Worm (Caenorhabditis elegans) whole organism, early embryonic: Measurements from ENCODE around the gene F43E2.11.

Experiments
- B0310.2 ChIP-seq: sonication (generic microtip); optimal IDR thresholded peaks from 2 replicates; lab custom pipeline; 2016; ENCODE audit warnings: mild to moderate bottlenecking, missing genetic modification characterization, missing compliant biosample characterization
- F13C5.2 ChIP-seq: sonication (generic microtip); optimal IDR thresholded peaks from 2 replicates; lab custom pipeline; 2017; ENCODE audit warnings: mild to moderate bottlenecking, missing genetic modification characterization, inconsistent platforms, missing compliant biosample characterization
- aly-1 ChIP-seq: sonication (generic microtip); optimal IDR thresholded peaks from 2 replicates; lab custom pipeline; 2016; ENCODE audit warnings: missing genetic modification characterization, missing compliant biosample characterization
- ama-1 ChIP-seq: fragments of 150-350 bp; optimal IDR thresholded peaks from 2 replicates; lab custom pipeline; 2014
- ceh-13 ChIP-seq: fragments of 200-800 bp; sonication (Bioruptor generic); optimal IDR thresholded peaks from 2 replicates; lab custom pipeline; 2018; ENCODE audit warnings: mild to moderate bottlenecking, missing genetic modification characterization, missing compliant biosample characterization
- ceh-36 ChIP-seq: sonication (generic microtip); optimal IDR thresholded peaks from 2 replicates; lab custom pipeline; 2016; ENCODE audit warnings: missing genetic modification characterization, inconsistent platforms, missing compliant biosample characterization
- ets-7 ChIP-seq: sonication (generic microtip); optimal IDR thresholded peaks from 2 replicates; lab custom pipeline; 2016; ENCODE audit warnings: missing genotype, missing genetic modification characterization, missing compliant biosample characterization
- flt-1 ChIP-seq: fragments of 200-800 bp; sonication (Bioruptor generic); IDR thresholded peaks from 2 replicates; pipeline ENCODE4 v1.3.6; 2022; ENCODE audit warnings: missing genetic modification characterization, missing compliant biosample characterization
- hmbx-1 ChIP-seq: sonication (generic microtip); optimal IDR thresholded peaks from 2 replicates; lab custom pipeline; 2016; ENCODE audit warnings: mild to moderate bottlenecking, missing genetic modification characterization, missing compliant biosample characterization
- hmg-4 ChIP-seq: fragments of 200-800 bp; sonication (Bioruptor generic); optimal IDR thresholded peaks from 2 replicates; lab custom pipeline; 2018; ENCODE audit warnings: mild to moderate bottlenecking, missing genetic modification characterization, missing compliant biosample characterization
- hnd-1 ChIP-seq: sonication (generic microtip); optimal IDR thresholded peaks from 2 replicates; lab custom pipeline; 2016; ENCODE audit warnings: missing genetic modification characterization, missing compliant biosample characterization
- pes-1 ChIP-seq: fragments of 200-800 bp; sonication (Bioruptor generic); IDR thresholded peaks from 2 replicates; pipeline ENCODE4 v1.3.6; 2022; ENCODE audit warnings: missing genetic modification reagents, missing genetic modification characterization, missing compliant biosample characterization
- scrt-1 ChIP-seq: fragments of 200-800 bp; sonication (Bioruptor generic); IDR thresholded peaks from 2 replicates; pipeline ENCODE4 v1.3.6; 2022; ENCODE audit warnings: missing genetic modification characterization, missing compliant biosample characterization
- sea-1 ChIP-seq: fragments of 200-800 bp; sonication (Bioruptor generic); conservative IDR thresholded peaks from 2 replicates; pipeline ENCODE4 v1.3.6; 2022; ENCODE audit warnings: missing genetic modification characterization, missing compliant biosample characterization
- tbx-11 ChIP-seq: fragments of 200-800 bp; sonication (Bioruptor generic); IDR thresholded peaks from 2 replicates; pipeline ENCODE4 v1.3.6; 2022; ENCODE audit warnings: missing genetic modification characterization, missing compliant biosample characterization
- tbx-37 ChIP-seq: fragments of 200-800 bp; sonication (Bioruptor generic); conservative IDR thresholded peaks from 2 replicates; pipeline ENCODE4 v1.3.6; 2022; ENCODE audit warnings: missing genetic modification reagents, missing genetic modification characterization, missing compliant biosample characterization
- tra-4 ChIP-seq: sonication (generic microtip); optimal IDR thresholded peaks from 2 replicates; lab custom pipeline; 2017; ENCODE audit warnings: missing genetic modification characterization, missing compliant biosample characterization

Gene F43E2.11

DNA sequence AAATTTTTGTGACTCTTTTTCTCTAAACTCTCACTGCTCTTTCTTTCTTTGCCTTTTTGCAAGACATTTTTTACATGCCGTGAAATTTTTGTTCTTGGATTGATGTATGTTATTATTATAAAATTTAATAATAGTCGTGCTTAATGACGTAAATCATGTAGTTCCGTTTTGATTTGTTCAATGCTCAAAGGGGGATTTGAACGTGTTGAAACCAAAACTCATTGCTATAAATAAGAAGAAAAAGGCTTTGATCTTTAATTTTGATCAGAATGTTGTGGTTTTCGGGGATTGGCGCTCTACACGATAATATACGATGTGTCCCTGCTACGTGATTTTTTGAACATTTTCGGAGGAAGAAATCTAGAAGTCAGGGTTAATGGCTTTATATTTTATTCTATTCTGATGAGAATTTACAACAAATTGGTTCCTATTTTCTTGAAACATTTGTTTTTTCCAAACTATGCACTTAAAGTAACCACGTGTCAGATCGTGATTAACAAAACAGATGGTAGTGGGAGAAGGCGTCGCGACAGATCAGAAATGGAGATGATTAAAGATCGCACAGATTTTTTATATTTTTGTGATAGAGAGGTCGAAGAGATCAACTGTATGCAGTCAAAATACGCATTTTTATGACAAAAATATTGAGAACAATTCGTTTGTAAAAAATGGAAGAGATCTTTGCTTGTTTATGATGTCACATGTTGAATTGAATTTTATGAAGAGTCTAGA lies 28.4 kb downstream of the F43E2.11 start:
- TF ChIP-seq scrt-1 = no peak
- no peak for TF ChIP-seq hmbx-1
- TF ChIP-seq ceh-36 (tag; lab: Kevin White, UChicago) = no peak
- no peak for TF ChIP-seq hmg-4 (GFP tag; lab: Kevin White, UChicago)
- TF ChIP-seq sea-1 = no peak
- TF ChIP-seq ama-1 (lab: Kevin White, UChicago) = no peak
- no peak for TF ChIP-seq B0310.2 (tag; lab: Kevin White, UChicago)
- TF ChIP-seq hnd-1 (tag; lab: Kevin White, UChicago) = no peak
- no peak for TF ChIP-seq ets-7 (tag; lab: Kevin White, UChicago)
- no peak for TF ChIP-seq tra-4 (tag; lab: Kevin White, UChicago)

DNA sequence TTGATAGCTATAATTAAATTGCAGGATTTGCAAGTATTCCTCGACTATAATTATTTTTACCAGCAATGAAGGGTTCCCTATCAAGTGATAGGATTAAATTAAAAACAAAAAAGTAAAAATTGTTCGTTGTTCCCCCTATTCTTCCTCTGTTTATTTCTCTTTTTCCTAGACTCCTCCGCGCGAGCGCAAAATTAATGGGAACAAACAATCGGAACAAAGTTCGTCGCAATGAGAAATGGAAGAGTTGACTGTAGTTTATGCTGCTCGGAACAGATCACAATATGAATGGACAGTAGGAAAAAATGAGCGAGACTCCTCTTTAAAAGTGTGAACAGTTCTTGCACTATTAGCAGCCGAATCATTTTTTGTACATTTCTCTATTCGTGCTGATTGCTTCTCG lies 29.4 kb downstream of the F43E2.11 start:
- no peak for TF ChIP-seq sea-1
- TF ChIP-seq tra-4 (tag; lab: Kevin White, UChicago) = no peak
- no peak for TF ChIP-seq tbx-11 (GFP tag; lab: Robert Waterston, UW)
- no peak for TF ChIP-seq F13C5.2 (tag; lab: Kevin White, UChicago)

ce11 chrII:7338995-7339394 lies 31.1 kb downstream of the F43E2.11 start, which contains the start of gene nhr-21:
Gene nhr-21, plus strand, starts transcription at chrII:7339229.
- TF ChIP-seq flt-1 (GFP tag; lab: Robert Waterston, UW) (no peak), aly-1 (tag; lab: Kevin White, UChicago) (no peak), ama-1 (lab: Kevin White, UChicago) (no peak), ets-7 (tag; lab: Kevin White, UChicago) (no peak), tra-4 (tag; lab: Kevin White, UChicago) (no peak), hnd-1 (tag; lab: Kevin White, UChicago) (no peak), hmbx-1 (no peak), tbx-11 (GFP tag; lab: Robert Waterston, UW) (no peak)

DNA sequence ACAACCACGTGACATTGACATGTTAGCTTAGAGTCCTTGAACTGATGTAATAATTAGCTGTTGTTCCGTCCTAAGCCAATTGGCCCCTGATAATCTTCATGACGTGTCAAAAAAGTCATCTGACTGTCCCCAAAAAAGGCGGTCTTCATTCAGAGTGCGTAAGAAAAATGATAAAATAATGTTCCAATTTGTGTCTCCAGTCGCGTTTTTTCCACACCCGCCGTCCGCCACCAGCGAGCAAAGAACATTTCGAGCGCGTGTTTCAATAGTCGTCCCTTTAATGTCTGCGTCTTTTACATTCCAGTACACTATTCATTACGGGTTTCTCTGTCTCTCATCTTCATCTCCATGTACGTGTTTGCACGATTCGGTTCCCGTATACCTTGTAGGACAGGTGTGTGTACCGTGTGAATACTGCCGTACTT lies 32.6 kb downstream of the F43E2.11 start:
- TF ChIP-seq ets-7 (tag; lab: Kevin White, UChicago) (no peak), hmg-4 (GFP tag; lab: Kevin White, UChicago) (no peak), hnd-1 (tag; lab: Kevin White, UChicago) (no peak), ama-1 (lab: Kevin White, UChicago) (no peak), ceh-13 (GFP tag; lab: Kevin White, UChicago) (no peak), flt-1 (GFP tag; lab: Robert Waterston, UW) (no peak), sea-1 (no peak), tra-4 (tag; lab: Kevin White, UChicago) (no peak)

- no peak for TF ChIP-seq ama-1 (lab: Kevin White, UChicago)
- TF ChIP-seq ceh-36 (tag; lab: Kevin White, UChicago) = no peak
- TF ChIP-seq flt-1 (GFP tag; lab: Robert Waterston, UW) = no peak
- no peak for TF ChIP-seq B0310.2 (tag; lab: Kevin White, UChicago)
- no peak for TF ChIP-seq pes-1 (GFP tag; lab: Robert Waterston, UW)
- no peak for TF ChIP-seq hmg-4 (GFP tag; lab: Kevin White, UChicago)
- TF ChIP-seq tra-4 (tag; lab: Kevin White, UChicago) = no peak
- TF ChIP-seq sea-1 = no peak
- no peak for TF ChIP-seq tbx-11 (GFP tag; lab: Robert Waterston, UW)
- no peak for TF ChIP-seq tbx-37 (GFP tag; lab: Robert Waterston, UW)
- TF ChIP-seq hnd-1 (tag; lab: Kevin White, UChicago) = no peak
- TF ChIP-seq F13C5.2 (tag; lab: Kevin White, UChicago) = no peak
- no peak for TF ChIP-seq ceh-13 (GFP tag; lab: Kevin White, UChicago)
These were observed 38.9 kb downstream of the F43E2.11 start, which contains the start of gene npax-1 for ce11 chrII:7331224-7331623. Gene npax-1, minus strand, starts transcription at chrII:7331324.

DNA sequence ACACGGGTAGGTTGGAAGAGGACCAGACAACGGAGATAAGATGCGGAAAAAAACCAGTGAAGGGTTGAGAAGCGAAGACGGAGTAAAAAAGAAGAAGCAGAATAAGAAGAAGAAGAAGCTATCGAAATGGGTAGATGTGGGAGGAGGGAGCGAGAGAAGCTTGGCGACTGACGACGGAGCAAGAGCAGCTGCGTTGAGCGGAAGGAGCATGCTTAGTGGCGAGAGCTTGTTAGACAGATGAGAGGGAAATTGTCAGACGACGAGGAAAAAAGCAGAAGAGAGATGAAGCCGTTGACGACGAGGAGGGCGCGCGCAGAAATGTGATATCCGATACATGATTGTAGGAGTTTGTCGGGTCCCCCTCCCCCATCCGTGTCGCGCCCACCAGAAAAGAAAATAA lies 43.1 kb downstream of the F43E2.11 start:
- TF ChIP-seq F13C5.2 (tag; lab: Kevin White, UChicago) (no peak), ets-7 (tag; lab: Kevin White, UChicago) (no peak), flt-1 (GFP tag; lab: Robert Waterston, UW) (no peak), ceh-13 (GFP tag; lab: Kevin White, UChicago) (no peak), hmbx-1 (no peak)

DNA sequence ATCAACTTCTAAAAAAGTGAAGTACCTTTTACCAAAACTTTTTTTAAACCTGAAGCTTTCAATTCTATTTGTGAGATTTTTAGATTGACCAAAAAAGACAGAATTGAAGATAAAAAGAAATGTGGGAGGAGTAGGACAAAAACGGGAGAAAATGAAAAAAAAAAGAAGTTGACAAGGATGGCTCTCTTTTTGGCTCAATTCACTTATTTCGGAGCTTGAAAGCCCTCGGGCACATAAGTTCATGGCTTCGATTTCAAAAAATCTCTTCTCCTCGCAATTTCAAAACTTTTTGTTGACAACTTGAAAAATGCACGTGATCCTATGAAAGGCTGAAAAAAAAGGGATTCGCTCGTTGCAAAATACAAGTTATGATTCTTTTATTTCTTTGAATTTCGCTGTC lies 43.9 kb downstream of the F43E2.11 start:
- no peak for TF ChIP-seq pes-1 (GFP tag; lab: Robert Waterston, UW)
- TF ChIP-seq tra-4 (tag; lab: Kevin White, UChicago) = no peak
- TF ChIP-seq hmbx-1 = no peak
- TF ChIP-seq hmg-4 (GFP tag; lab: Kevin White, UChicago) = no peak
- no peak for TF ChIP-seq F13C5.2 (tag; lab: Kevin White, UChicago)

DNA sequence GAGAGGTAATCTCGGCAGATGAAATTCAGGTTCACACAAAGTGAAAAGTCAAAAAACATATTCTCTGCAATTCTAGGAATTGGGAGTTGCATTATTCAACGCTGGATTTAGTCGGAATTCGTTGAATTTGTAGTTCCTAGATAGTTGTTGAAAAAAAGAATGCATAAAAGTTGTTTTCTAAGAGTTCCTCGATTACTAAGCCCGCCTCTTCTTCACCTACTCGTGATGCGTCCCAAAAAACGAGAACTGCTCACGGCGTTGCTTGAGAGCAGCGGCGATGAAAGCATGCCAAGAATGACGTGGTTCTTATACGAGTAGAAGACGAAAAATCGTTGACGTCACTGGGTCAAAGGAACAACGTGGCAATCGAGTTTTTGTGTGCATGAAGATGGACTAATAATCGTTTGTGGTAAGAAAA lies 45.0 kb downstream of the F43E2.11 start:
- TF ChIP-seq ceh-36 (tag; lab: Kevin White, UChicago) (no peak), hmbx-1 (no peak), pes-1 (GFP tag; lab: Robert Waterston, UW) (no peak), hnd-1 (tag; lab: Kevin White, UChicago) (no peak), ets-7 (tag; lab: Kevin White, UChicago) (no peak), B0310.2 (tag; lab: Kevin White, UChicago) (no peak), tbx-37 (GFP tag; lab: Robert Waterston, UW) (no peak), aly-1 (tag; lab: Kevin White, UChicago) (no peak), ceh-13 (GFP tag; lab: Kevin White, UChicago) (no peak), tbx-11 (GFP tag; lab: Robert Waterston, UW) (no peak), flt-1 (GFP tag; lab: Robert Waterston, UW) (no peak), F13C5.2 (tag; lab: Kevin White, UChicago) (no peak), sea-1 (no peak), scrt-1 (no peak)
